Worm (Caenorhabditis elegans) whole organism, young adult: ENCODE data around the gene scly-1.

Source experiments
- C06A6.2 ChIP-seq: fragments of 200-800 bp; sonication (Bioruptor generic); conservative IDR thresholded peaks from 2 replicates; pipeline ENCODE4 v1.3.6; 2022; ENCODE audit warnings: missing genetic modification characterization, missing compliant biosample characterization
- bed-1 ChIP-seq: fragments of 200-800 bp; sonication (Bioruptor generic); IDR thresholded peaks from 2 replicates; pipeline ENCODE4 v1.3.6; 2022; ENCODE audit warnings: missing genetic modification reagents, missing genetic modification characterization, missing compliant biosample characterization
- cebp-1 ChIP-seq, 2 experiments: fragments of 200-800 bp in 1 of 2; sonication (Bioruptor generic) in 1 of 2; sonication (generic microtip) in 1 of 2; IDR thresholded peaks in 1 of 2; optimal IDR thresholded peaks in 1 of 2; 2 replicates each; pipeline versions ENCODE4 v1.3.6 to Lab custom; 2017 to 2022; ENCODE audit warnings: missing compliant biosample characterization in 2 of 2, missing genetic modification characterization in 2 of 2, mild to moderate bottlenecking in 1 of 2, missing genetic modification reagents in 1 of 2, moderate library complexity in 1 of 2
- ceh-91 ChIP-seq: fragments of 200-800 bp; sonication (Bioruptor generic); IDR thresholded peaks from 2 replicates; pipeline ENCODE4 v1.3.6; 2022; ENCODE audit warnings: missing genetic modification reagents, missing genetic modification characterization, missing compliant biosample characterization
- lir-1 ChIP-seq: fragments of 200-800 bp; sonication (Bioruptor generic); conservative IDR thresholded peaks from 2 replicates; pipeline ENCODE4 v1.3.6; 2022; ENCODE audit warnings: missing genetic modification reagents, missing genetic modification characterization, missing compliant biosample characterization
- pha-4 ChIP-seq: fragments of 150-350 bp; sonication (generic microtip); optimal IDR thresholded peaks from 2 replicates; lab custom pipeline; 2014; ENCODE audit warnings: missing biosample characterization, missing genetic modification reagents, missing genetic modification characterization

DNA sequence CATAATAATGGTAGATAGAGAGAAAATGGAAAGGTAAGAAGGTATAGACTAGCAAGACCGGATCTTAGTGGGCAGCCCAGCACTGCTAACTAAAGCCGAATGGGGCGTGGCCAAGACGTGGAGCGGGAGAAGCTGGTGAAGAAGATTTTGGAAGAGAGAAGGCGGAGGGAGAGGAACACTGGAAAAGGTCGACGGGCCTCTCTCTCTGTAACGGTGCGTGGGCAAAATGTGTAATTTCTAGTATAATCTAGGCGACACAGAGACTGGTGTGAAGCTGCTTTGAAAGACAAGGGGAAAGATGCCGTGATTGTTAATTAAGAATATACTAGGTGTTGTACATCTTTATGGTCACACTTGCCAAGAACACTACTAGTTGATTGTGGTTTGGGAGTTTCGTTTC, 24.9 kb downstream of the scly-1 start, which contains the start of gene F13H8.5:
- TF ChIP-seq pha-4 (tag; lab: Kevin White, UChicago) (no peak), lir-1 (GFP tag; lab: Robert Waterston, UW) (no peak), ceh-91 (GFP tag; lab: Robert Waterston, UW) (no peak), bed-1 (GFP tag; lab: Robert Waterston, UW) (no peak), C06A6.2 (GFP tag; lab: Robert Waterston, UW) (no peak), cebp-1 (GFP tag; IDR thresholded peaks at IDR 0.05; lab: Robert Waterston, UW) (no peak), cebp-1 (tag; optimal IDR thresholded peaks at IDR 0.05; lab: Kevin White, UChicago) (no peak)
